Fruit fly (Drosophila melanogaster) whole organism, embryonic: Measurements from ENCODE around the gene CG43450.
A peak's percentile ranks its signal among the peaks of the same experiment; 100 is the strongest.

Source experiments
- Ada2b ChIP-seq: fragments of 200-800 bp; sonication (Bioruptor generic); IDR thresholded peaks from 2 replicates; pipeline ENCODE4 v1.3.6; 2022; ENCODE audit warnings: missing biosample characterization, missing genetic modification characterization
- Adf1 ChIP-seq: fragments of 200-800 bp; sonication (Bioruptor generic); IDR thresholded peaks from 2 replicates; pipeline ENCODE4 v1.3.6; 2022; ENCODE audit warnings: missing biosample characterization, missing genetic modification characterization
- CG11247 ChIP-seq: fragments of 200-800 bp; sonication (Bioruptor generic); IDR thresholded peaks from 2 replicates; pipeline ENCODE4 v1.3.6; 2022; ENCODE audit warnings: missing biosample characterization, missing genetic modification characterization
- CG12744 ChIP-seq: fragments of 200-800 bp; sonication (Bioruptor generic); optimal IDR thresholded peaks from 2 replicates; lab custom pipeline; 2016; ENCODE audit warnings: missing biosample characterization, missing genetic modification characterization
- CG15514 ChIP-seq: fragments of 200-800 bp; sonication (Bioruptor generic); optimal IDR thresholded peaks from 3 replicates; lab custom pipeline; 2017; ENCODE audit warnings: missing biosample characterization, missing genetic modification characterization, mild to moderate bottlenecking, moderate library complexity, missing genetic modification reagents
- CG1603 ChIP-seq: fragments of 200-800 bp; sonication (Bioruptor generic); optimal IDR thresholded peaks from 2 replicates; lab custom pipeline; 2019; ENCODE audit warnings: missing biosample characterization, mild to moderate bottlenecking, missing genetic modification characterization, moderate library complexity
- CG16863 ChIP-seq: fragments of 200-800 bp; sonication (Bioruptor generic); optimal IDR thresholded peaks from 3 replicates; lab custom pipeline; 2016; ENCODE audit warnings: missing biosample characterization, missing genetic modification characterization
- CG17612 ChIP-seq: fragments of 200-800 bp; sonication (Bioruptor generic); IDR thresholded peaks from 2 replicates; pipeline ENCODE4 v1.3.6; 2022; ENCODE audit warnings: missing biosample characterization, missing genetic modification characterization
- CG18476 ChIP-seq: fragments of 200-800 bp; sonication (Bioruptor generic); optimal IDR thresholded peaks from 2 replicates; lab custom pipeline; 2016; ENCODE audit warnings: missing biosample characterization, mild to moderate bottlenecking, missing genetic modification characterization
- CG2129 ChIP-seq: fragments of 200-800 bp; sonication (Bioruptor generic); IDR thresholded peaks from 2 replicates; pipeline ENCODE4 v1.3.6; 2022; ENCODE audit warnings: missing biosample characterization, missing genetic modification characterization; ENCODE audit not compliant: partially characterized antibody
- CG3281 ChIP-seq: fragments of 200-800 bp; sonication (Bioruptor generic); optimal IDR thresholded peaks from 3 replicates; lab custom pipeline; 2017; ENCODE audit warnings: missing biosample characterization, mild to moderate bottlenecking, missing genetic modification characterization
- CG3838 ChIP-seq: fragments of 200-800 bp; sonication (Bioruptor generic); optimal IDR thresholded peaks from 3 replicates; lab custom pipeline; 2016; ENCODE audit warnings: missing biosample characterization, missing genetic modification characterization
- CG4424 ChIP-seq: fragments of 200-800 bp; sonication (Bioruptor generic); optimal IDR thresholded peaks from 3 replicates; lab custom pipeline; 2016; ENCODE audit warnings: missing biosample characterization, missing genetic modification characterization
- CG4730 ChIP-seq: fragments of 200-800 bp; sonication (Bioruptor generic); IDR thresholded peaks from 2 replicates; pipeline ENCODE4 v1.3.6; 2022; ENCODE audit warnings: missing biosample characterization, missing genetic modification characterization
- CG4854 ChIP-seq: fragments of 200-800 bp; sonication (Bioruptor generic); optimal IDR thresholded peaks from 2 replicates; lab custom pipeline; 2016; ENCODE audit warnings: missing biosample characterization, missing genetic modification characterization, inconsistent platforms
- CG5180 ChIP-seq: fragments of 200-800 bp; sonication (Bioruptor generic); optimal IDR thresholded peaks from 3 replicates; lab custom pipeline; 2017; ENCODE audit warnings: missing biosample characterization, missing genetic modification characterization, mild to moderate bottlenecking, moderate library complexity, missing genetic modification reagents
- CG5245 ChIP-seq: fragments of 200-800 bp; sonication (Bioruptor generic); optimal IDR thresholded peaks from 3 replicates; lab custom pipeline; 2016; ENCODE audit warnings: missing biosample characterization, missing genetic modification characterization
- CG5953 ChIP-seq: fragments of 200-800 bp; sonication (Bioruptor generic); IDR thresholded peaks from 2 replicates; pipeline ENCODE4 v1.3.6; 2022; ENCODE audit warnings: missing biosample characterization, missing genetic modification characterization
- CG8944 ChIP-seq: fragments of 200-800 bp; sonication (Bioruptor generic); optimal IDR thresholded peaks from 3 replicates; lab custom pipeline; 2016; ENCODE audit warnings: missing biosample characterization, missing genetic modification characterization
- CG9727 ChIP-seq: fragments of 200-800 bp; sonication (Bioruptor generic); optimal IDR thresholded peaks from 3 replicates; lab custom pipeline; 2017; ENCODE audit warnings: missing biosample characterization, mild to moderate bottlenecking, missing genetic modification characterization
- CG9797 ChIP-seq: fragments of 200-800 bp; sonication (Bioruptor generic); optimal IDR thresholded peaks from 3 replicates; lab custom pipeline; 2018; ENCODE audit warnings: missing biosample characterization, mild to moderate bottlenecking, missing genetic modification characterization
- D19A ChIP-seq: fragments of 200-800 bp; optimal IDR thresholded peaks from 3 replicates; lab custom pipeline; 2019; ENCODE audit warnings: missing biosample characterization, mild to moderate bottlenecking, missing genetic modification characterization, moderate library complexity
- Deaf1 ChIP-seq: fragments of 200-800 bp; optimal IDR thresholded peaks from 3 replicates; lab custom pipeline; 2019; ENCODE audit warnings: missing biosample characterization, mild to moderate bottlenecking, missing genetic modification characterization, moderate library complexity
- Doc3 ChIP-seq: fragments of 200-800 bp; sonication (Bioruptor generic); IDR thresholded peaks from 3 replicates; pipeline ENCODE4 v1.3.6; 2022; ENCODE audit warnings: missing biosample characterization, missing genetic modification characterization; ENCODE audit not compliant: partially characterized antibody
- Ets65A ChIP-seq: fragments of 200-800 bp; sonication (Bioruptor generic); peaks from one replicate; lab custom pipeline; 2016; ENCODE audit warnings: missing biosample characterization, missing genetic modification characterization
- GATAe ChIP-seq: fragments of 200-800 bp; sonication (Bioruptor generic); conservative IDR thresholded peaks from 2 replicates; pipeline ENCODE4 v1.3.6; 2022; ENCODE audit warnings: missing biosample characterization, missing genetic modification characterization
- MBD-R2 ChIP-seq: fragments of 200-800 bp; sonication (Bioruptor generic); IDR thresholded peaks from 2 replicates; pipeline ENCODE4 v1.3.6; 2022; ENCODE audit warnings: missing biosample characterization, missing genetic modification characterization
- Mes4 ChIP-seq: fragments of 200-800 bp; sonication (Bioruptor generic); optimal IDR thresholded peaks from 2 replicates; lab custom pipeline; 2016; ENCODE audit warnings: missing biosample characterization, missing genetic modification characterization
- NFAT ChIP-seq: fragments of 200-800 bp; sonication (Bioruptor generic); IDR thresholded peaks from 2 replicates; pipeline ENCODE4 v1.3.6; 2022; ENCODE audit warnings: missing biosample characterization, missing genetic modification characterization
- ara ChIP-seq: fragments of 200-800 bp; sonication (Bioruptor generic); IDR thresholded peaks from 2 replicates; pipeline ENCODE4 v1.3.6; 2022; ENCODE audit warnings: missing biosample characterization, missing genetic modification characterization
- ase ChIP-seq: fragments of 200-800 bp; sonication (Bioruptor generic); IDR thresholded peaks from 3 replicates; pipeline ENCODE4 v1.3.6; 2022; ENCODE audit warnings: missing biosample characterization, missing genetic modification characterization
- bigmax ChIP-seq: fragments of 200-800 bp; sonication (Bioruptor generic); optimal IDR thresholded peaks from 2 replicates; lab custom pipeline; 2018; ENCODE audit warnings: missing biosample characterization, mild to moderate bottlenecking, missing genetic modification characterization
- cas ChIP-seq: fragments of 200-800 bp; sonication (Bioruptor generic); IDR thresholded peaks from 2 replicates; pipeline ENCODE4 v1.3.6; 2022; ENCODE audit warnings: missing biosample characterization, missing genetic modification characterization
- cato ChIP-seq: fragments of 200-800 bp; sonication (Bioruptor generic); optimal IDR thresholded peaks from 2 replicates; lab custom pipeline; 2016; ENCODE audit warnings: missing biosample characterization, missing genetic modification characterization, borderline replicate concordance
- crc ChIP-seq: fragments of 200-800 bp; sonication (Bioruptor generic); optimal IDR thresholded peaks from 2 replicates; lab custom pipeline; 2016; ENCODE audit warnings: missing biosample characterization, missing genetic modification characterization
- dati ChIP-seq: fragments of 200-800 bp; sonication (Bioruptor generic); IDR thresholded peaks from 2 replicates; pipeline ENCODE4 v1.3.6; 2022; ENCODE audit warnings: missing biosample characterization, missing genetic modification characterization
- dimm ChIP-seq: fragments of 200-800 bp; sonication (Bioruptor generic); IDR thresholded peaks from 2 replicates; pipeline ENCODE4 v1.3.6; 2022; ENCODE audit warnings: missing biosample characterization, missing genetic modification characterization
- gfzf ChIP-seq: fragments of 200-800 bp; sonication (Bioruptor generic); optimal IDR thresholded peaks from 2 replicates; lab custom pipeline; 2016; ENCODE audit warnings: missing biosample characterization, mild to moderate bottlenecking, missing genetic modification characterization, moderate library complexity
- gt ChIP-seq: fragments of 200-800 bp; sonication (Bioruptor generic); IDR thresholded peaks from 2 replicates; pipeline ENCODE4 v1.3.6; 2022; ENCODE audit warnings: missing biosample characterization, missing genetic modification characterization
- ham ChIP-seq: fragments of 200-800 bp; sonication (Bioruptor generic); IDR thresholded peaks from 2 replicates; pipeline ENCODE4 v1.3.6; 2022; ENCODE audit warnings: missing biosample characterization, missing genetic modification characterization
- ind ChIP-seq: fragments of 200-800 bp; sonication (Bioruptor generic); optimal IDR thresholded peaks from 3 replicates; lab custom pipeline; 2016; ENCODE audit warnings: missing biosample characterization, missing genetic modification characterization
- nerfin-1 ChIP-seq: fragments of 200-800 bp; sonication (Bioruptor generic); optimal IDR thresholded peaks from 3 replicates; lab custom pipeline; 2019; ENCODE audit warnings: missing biosample characterization, mild to moderate bottlenecking, missing genetic modification characterization, moderate library complexity
- nom ChIP-seq: fragments of 200-800 bp; sonication (Bioruptor generic); optimal IDR thresholded peaks from 2 replicates; lab custom pipeline; 2017; ENCODE audit warnings: missing biosample characterization, missing genetic modification characterization, mild to moderate bottlenecking, moderate library complexity, missing genetic modification reagents
- oc ChIP-seq: fragments of 200-800 bp; sonication (Bioruptor generic); optimal IDR thresholded peaks from 2 replicates; lab custom pipeline; 2018; ENCODE audit warnings: missing biosample characterization, mild to moderate bottlenecking, missing genetic modification characterization, moderate library complexity
- org-1 ChIP-seq: fragments of 200-800 bp; sonication (Bioruptor generic); optimal IDR thresholded peaks from 2 replicates; lab custom pipeline; 2017; ENCODE audit warnings: missing biosample characterization, missing genetic modification characterization
- pita ChIP-seq: fragments of 200-800 bp; sonication (Bioruptor generic); optimal IDR thresholded peaks from 2 replicates; lab custom pipeline; 2017; ENCODE audit warnings: missing biosample characterization, mild to moderate bottlenecking, missing genetic modification characterization
- pros ChIP-seq: fragments of 200-800 bp; sonication (Bioruptor generic); optimal IDR thresholded peaks from 3 replicates; lab custom pipeline; 2019; ENCODE audit warnings: missing biosample characterization, mild to moderate bottlenecking, missing genetic modification characterization, moderate library complexity
- salm ChIP-seq: fragments of 200-800 bp; sonication (Bioruptor generic); optimal IDR thresholded peaks from 2 replicates; lab custom pipeline; 2018; ENCODE audit warnings: missing biosample characterization, mild to moderate bottlenecking, missing genetic modification characterization
- so ChIP-seq: fragments of 200-800 bp; sonication (Bioruptor generic); IDR thresholded peaks from 3 replicates; pipeline ENCODE4 v1.3.6; 2022; ENCODE audit warnings: missing biosample characterization, missing genetic modification characterization
- tup ChIP-seq: fragments of 200-800 bp; sonication (Bioruptor generic); optimal IDR thresholded peaks from 2 replicates; lab custom pipeline; 2016; ENCODE audit warnings: missing biosample characterization, mild to moderate bottlenecking, missing genetic modification characterization, moderate library complexity

The CG43450 gene

dm6 chr3R:12221366-12221916, 26.3 kb downstream of the CG43450 start, which contains the start of gene CG4860 (continued):
- TF ChIP-seq pros, result no peak
- no peak for TF ChIP-seq Doc3 (GFP tag; lab: Robert Waterston, UW)
- TF ChIP-seq CG17612, result peak; percentile 73
- TF ChIP-seq CG11247, result peak; percentile 88
- peak; percentile 75 for TF ChIP-seq crc (GFP tag; lab: Kevin White, UChicago)
- peak; percentile 89 for TF ChIP-seq CG3281 (GFP tag; lab: Kevin White, UChicago)
- no peak for TF ChIP-seq gfzf (GFP tag; lab: Kevin White, UChicago)
- peak; percentile 79 for TF ChIP-seq CG9727 (GFP tag; lab: Kevin White, UChicago)
- TF ChIP-seq tup (GFP tag; lab: Kevin White, UChicago), result peak; percentile 31
- peak; percentile 85 for TF ChIP-seq CG12744 (GFP tag; lab: Kevin White, UChicago)
- TF ChIP-seq bigmax, result no peak
- no peak for TF ChIP-seq CG2129 (GFP tag; lab: Robert Waterston, UW)
- peak; percentile 80 for TF ChIP-seq org-1 (GFP tag; lab: Kevin White, UChicago)
- TF ChIP-seq so (GFP tag; lab: Robert Waterston, UW), result peak; percentile 84
- TF ChIP-seq GATAe (GFP tag; lab: Robert Waterston, UW), result peak; percentile 58; the same call in 1 of the 2 replicates
- TF ChIP-seq cas (GFP tag; lab: Robert Waterston, UW), result peak; percentile 81
- peak; percentile 7; the same call in 1 of the 2 replicates for TF ChIP-seq dimm (GFP tag; lab: Robert Waterston, UW)
- TF ChIP-seq cato (GFP tag; lab: Kevin White, UChicago), result peak; percentile 58
- TF ChIP-seq gt (GFP tag; lab: Robert Waterston, UW), result 0 out of 2 replicates have a peak, but pooled peaks have one; percentile 14
- peak; percentile 77 for TF ChIP-seq CG18476 (GFP tag; lab: Kevin White, UChicago)
- peak; percentile 49 for TF ChIP-seq nom (GFP tag; lab: Kevin White, UChicago)
- TF ChIP-seq Mes4 (GFP tag; lab: Kevin White, UChicago), result peak; percentile 70
- TF ChIP-seq CG1603 (tag; lab: Kevin White, UChicago), result peak; percentile 59
- TF ChIP-seq ind (GFP tag; lab: Kevin White, UChicago), result peak; percentile 87
- peak; percentile 75 for TF ChIP-seq D19A (tag; lab: Kevin White, UChicago)
- TF ChIP-seq Ada2b (GFP tag; lab: Robert Waterston, UW), result peak; percentile 87
- peak; percentile 98 for TF ChIP-seq Ets65A (GFP tag; lab: Kevin White, UChicago)
- TF ChIP-seq CG4854 (GFP tag; lab: Kevin White, UChicago), result peak; percentile 64
- peak; percentile 79 for TF ChIP-seq ara (GFP tag; lab: Robert Waterston, UW)
- TF ChIP-seq CG8944 (GFP tag; lab: Kevin White, UChicago), result peak; percentile 84
- peak; percentile 80 for TF ChIP-seq CG5953
- peak; percentile 69; the same call in 1 of the 2 replicates for TF ChIP-seq MBD-R2 (GFP tag; lab: Robert Waterston, UW)
- TF ChIP-seq CG16863 (GFP tag; lab: Kevin White, UChicago), result peak; percentile 84
- TF ChIP-seq salm (tag; lab: Kevin White, UChicago), result peak; percentile 81
- no peak for TF ChIP-seq oc (tag; lab: Kevin White, UChicago)
- no peak for TF ChIP-seq CG9797 (GFP tag; lab: Kevin White, UChicago)
- TF ChIP-seq CG4424, result peak; percentile 88
- TF ChIP-seq ase (GFP tag; lab: Robert Waterston, UW), result peak; percentile 86; the same call in 2 of the 3 replicates
- peak; percentile 81 for TF ChIP-seq CG5245
- peak; percentile 92 for TF ChIP-seq NFAT (GFP tag; lab: Robert Waterston, UW)
- TF ChIP-seq ham (GFP tag; lab: Robert Waterston, UW), result 0 out of 2 replicates have a peak, but pooled peaks have one; percentile 5
- no peak for TF ChIP-seq nerfin-1 (tag; lab: Kevin White, UChicago)
- TF ChIP-seq Adf1, result peak; percentile 69
- peak; percentile 60 for TF ChIP-seq CG3838 (GFP tag; lab: Kevin White, UChicago)
- no peak for TF ChIP-seq pita
- peak; percentile 80 for TF ChIP-seq CG4730 (GFP tag; lab: Robert Waterston, UW)
- peak; percentile 62 for TF ChIP-seq CG5180 (GFP tag; lab: Kevin White, UChicago)
- TF ChIP-seq Deaf1 (tag; lab: Kevin White, UChicago), result peak; percentile 94
- TF ChIP-seq CG15514, result peak; percentile 71
- TF ChIP-seq dati (GFP tag; lab: Robert Waterston, UW), result peak; percentile 43; the same call in 1 of the 2 replicates
